Worm (Caenorhabditis elegans) whole organism, late embryonic: ENCODE results near the gene Y37E11B.10.

Source experiments
- ceh-2 ChIP-seq: sonication (generic microtip); optimal IDR thresholded peaks from 2 replicates; lab custom pipeline; 2016; ENCODE audit warnings: missing genotype, missing genetic modification characterization, missing compliant biosample characterization
- che-1 ChIP-seq: sonication (generic microtip); optimal IDR thresholded peaks from 2 replicates; lab custom pipeline; 2016; ENCODE audit warnings: mild to moderate bottlenecking, missing genetic modification characterization, missing compliant biosample characterization
- elt-2 ChIP-seq: sonication (generic microtip); optimal IDR thresholded peaks from 2 replicates; lab custom pipeline; 2016; ENCODE audit warnings: missing genetic modification reagents, missing genetic modification characterization, missing compliant biosample characterization
- gmeb-2 ChIP-seq: sonication (generic microtip); optimal IDR thresholded peaks from 2 replicates; lab custom pipeline; 2016; ENCODE audit warnings: missing genetic modification characterization, inconsistent platforms, missing compliant biosample characterization
- pqm-1 ChIP-seq: sonication (generic microtip); optimal IDR thresholded peaks from 2 replicates; lab custom pipeline; 2016; ENCODE audit warnings: missing genetic modification characterization, missing compliant biosample characterization
- tbx-2 ChIP-seq: sonication (generic microtip); optimal IDR thresholded peaks from 2 replicates; lab custom pipeline; 2016; ENCODE audit warnings: missing genetic modification characterization, missing compliant biosample characterization

DNA sequence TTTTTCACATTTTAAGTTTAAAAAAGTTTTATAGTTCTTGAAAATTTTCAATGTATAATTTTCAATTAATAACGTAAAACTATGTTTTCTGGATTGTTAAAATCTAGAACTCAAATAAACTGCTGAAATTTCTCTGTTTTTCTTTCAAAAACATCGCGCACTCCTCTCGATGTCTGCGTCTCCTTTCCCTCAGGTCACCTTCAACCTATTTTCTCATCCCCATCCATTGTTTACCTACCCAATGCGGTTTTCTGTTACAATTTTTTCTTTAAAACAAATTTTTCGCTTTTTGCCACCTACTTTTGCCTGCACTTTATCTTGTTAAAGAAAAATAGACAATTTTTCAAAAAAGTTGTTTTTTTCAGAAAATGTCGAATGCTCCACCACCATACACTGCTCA, 27.0 kb upstream of the Y37E11B.10 start, which contains the start of gene ZC416.2:
- no peak for TF ChIP-seq tbx-2 (tag; lab: Kevin White, UChicago)
- TF ChIP-seq gmeb-2, result no peak
- TF ChIP-seq che-1 (tag; lab: Kevin White, UChicago), result no peak
- no peak for TF ChIP-seq ceh-2 (tag; lab: Kevin White, UChicago)
- TF ChIP-seq pqm-1, result no peak
- TF ChIP-seq elt-2, result no peak
